Fruit fly (Drosophila melanogaster) S2 (cell line): ENCODE data around the gene CG45066.

Source experiments
- CG8478 ChIP-seq: fragments of >200 bp; optimal IDR thresholded peaks from 2 replicates; lab custom pipeline; 2018
- CTCF ChIP-seq, 2 experiments: fragments of >200 bp; optimal IDR thresholded peaks; 2 replicates each; lab custom pipeline; 2018

DNA sequence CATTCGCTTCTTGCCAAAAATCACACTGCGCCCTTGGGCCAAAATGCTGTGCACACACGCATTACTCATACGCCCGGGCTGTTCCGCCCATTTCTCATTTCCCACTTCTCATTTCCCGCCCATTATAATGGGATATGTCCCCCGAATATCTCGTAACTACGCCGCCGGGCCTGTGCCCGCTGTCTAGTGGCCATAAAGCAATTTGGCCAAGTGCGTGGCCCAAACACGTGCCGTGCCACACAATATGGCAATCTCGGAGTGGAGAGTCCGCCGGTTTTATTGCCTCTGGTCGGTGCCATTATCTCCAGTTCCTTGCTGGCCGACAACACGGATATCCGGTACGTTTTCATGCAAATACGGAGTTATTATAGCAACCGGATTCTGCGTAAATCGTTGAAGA, 34.1 kb downstream of the CG45066 start:
- TF ChIP-seq CTCF (optimal IDR thresholded peaks at IDR 0.05; lab: Kevin White, UChicago) (no peak), CG8478 (lab: Kevin White, UChicago) (no peak)
